Worm (Caenorhabditis elegans) whole organism, young adult: ENCODE results near the gene syp-2.

Experiments
- F52B5.7 ChIP-seq: sonication (generic microtip); optimal IDR thresholded peaks from 2 replicates; lab custom pipeline; 2016; ENCODE audit warnings: mild to moderate bottlenecking, missing genetic modification characterization, missing compliant biosample characterization
- Y79H2A.3 ChIP-seq: fragments of 200-800 bp; sonication (Bioruptor generic); conservative IDR thresholded peaks from 2 replicates; pipeline ENCODE4 v1.3.6; 2022; ENCODE audit warnings: missing genetic modification reagents, missing genetic modification characterization, missing compliant biosample characterization
- ceh-40 ChIP-seq: fragments of 200-800 bp; sonication (Bioruptor generic); IDR thresholded peaks from 2 replicates; pipeline ENCODE4 v1.3.6; 2022; ENCODE audit warnings: missing genetic modification characterization, missing compliant biosample characterization
- dpl-1 ChIP-seq: fragments of 150-350 bp; optimal IDR thresholded peaks from 2 replicates; lab custom pipeline; 2014; ENCODE audit warnings: missing biosample characterization, missing genetic modification reagents, missing genetic modification characterization
- ets-4 ChIP-seq: fragments of 200-800 bp; sonication (Bioruptor generic); optimal IDR thresholded peaks from 2 replicates; lab custom pipeline; 2018; ENCODE audit warnings: mild to moderate bottlenecking, missing genetic modification characterization, missing compliant biosample characterization
- hsf-1 ChIP-seq: fragments of 200-800 bp; sonication (Bioruptor generic); IDR thresholded peaks from 2 replicates; pipeline ENCODE4 v1.3.6; 2022; ENCODE audit warnings: missing genetic modification reagents, missing genetic modification characterization, missing compliant biosample characterization
- mcd-1 ChIP-seq: fragments of 200-800 bp; sonication (Bioruptor generic); IDR thresholded peaks from 2 replicates; pipeline ENCODE4 v1.3.6; 2022; ENCODE audit warnings: missing genetic modification reagents, missing genetic modification characterization, missing compliant biosample characterization
- unc-62 ChIP-seq: fragments of 150-350 bp; optimal IDR thresholded peaks from 2 replicates; lab custom pipeline; 2014; ENCODE audit warnings: missing biosample characterization, missing genetic modification reagents, missing genetic modification characterization

- TF ChIP-seq ceh-40 (GFP tag; lab: Robert Waterston, UW) (no peak), hsf-1 (GFP tag; lab: Robert Waterston, UW) (no peak), dpl-1 (GFP tag; lab: Kevin White, UChicago) (no peak), Y79H2A.3 (no peak), unc-62 (no peak), mcd-1 (GFP tag; lab: Robert Waterston, UW) (no peak), F52B5.7 (tag; lab: Kevin White, UChicago) (no peak), ets-4 (GFP tag; lab: Kevin White, UChicago) (no peak)
Measured at ce11 chrV:5584833-5585232, 48.5 kb downstream of the syp-2 start, which contains the start of gene CD4.11.
